Fruit fly (Drosophila melanogaster) whole organism, pupa: ENCODE measurements around the gene CG40470.
A peak's percentile ranks its signal among the peaks of the same experiment; 100 is the strongest.

Experiments used
- CG10348 ChIP-seq: fragments of 200-800 bp; sonication (Bioruptor generic); IDR thresholded peaks from 2 replicates; pipeline ENCODE4 v1.3.6; 2022; ENCODE audit warnings: missing biosample characterization, missing genetic modification characterization
- CG12605 ChIP-seq: fragments of 200-800 bp; sonication (Bioruptor generic); IDR thresholded peaks from 2 replicates; pipeline ENCODE4 v1.3.6; 2022; ENCODE audit warnings: missing biosample characterization, missing genetic modification characterization
- CG13204 ChIP-seq: fragments of 200-800 bp; sonication (Bioruptor generic); optimal IDR thresholded peaks from 2 replicates; lab custom pipeline; 2018; ENCODE audit warnings: missing biosample characterization, mild to moderate bottlenecking, missing genetic modification characterization, moderate library complexity
- CG14655 ChIP-seq: fragments of 200-800 bp; sonication (Bioruptor generic); optimal IDR thresholded peaks from 3 replicates; lab custom pipeline; 2017; ENCODE audit warnings: mild to moderate bottlenecking, missing biosample characterization, missing genetic modification reagents, missing genetic modification characterization
- CG15710 ChIP-seq: fragments of 200-800 bp; sonication (Bioruptor generic); optimal IDR thresholded peaks from 2 replicates; lab custom pipeline; 2018; ENCODE audit warnings: missing biosample characterization, mild to moderate bottlenecking, missing genetic modification characterization, moderate library complexity
- CG17806 ChIP-seq: fragments of 200-800 bp; sonication (Bioruptor generic); optimal IDR thresholded peaks from 2 replicates; lab custom pipeline; 2018; ENCODE audit warnings: missing biosample characterization, mild to moderate bottlenecking, missing genetic modification characterization, moderate library complexity
- CG34367 ChIP-seq: fragments of 200-800 bp; sonication (Bioruptor generic); optimal IDR thresholded peaks from 2 replicates; lab custom pipeline; 2018; ENCODE audit warnings: missing biosample characterization, mild to moderate bottlenecking, missing genetic modification characterization
- CG4496 ChIP-seq: fragments of 200-800 bp; sonication (Bioruptor generic); IDR thresholded peaks from 3 replicates; pipeline ENCODE4 v1.3.6; 2022; ENCODE audit warnings: missing biosample characterization, missing genetic modification characterization
- CG8159 ChIP-seq: fragments of 200-800 bp; sonication (Bioruptor generic); optimal IDR thresholded peaks from 3 replicates; lab custom pipeline; 2018; ENCODE audit warnings: missing biosample characterization, mild to moderate bottlenecking, missing genetic modification characterization, moderate library complexity
- CG8301 ChIP-seq: fragments of 200-800 bp; sonication (Bioruptor generic); optimal IDR thresholded peaks from 2 replicates; lab custom pipeline; 2018; ENCODE audit warnings: missing biosample characterization, mild to moderate bottlenecking, missing genetic modification characterization
- CG9948 ChIP-seq: fragments of 200-800 bp; sonication (Bioruptor generic); optimal IDR thresholded peaks from 2 replicates; lab custom pipeline; 2018; ENCODE audit warnings: missing biosample characterization, mild to moderate bottlenecking, missing genetic modification characterization, moderate library complexity
- D1 ChIP-seq: fragments of 200-800 bp; sonication (Bioruptor generic); optimal IDR thresholded peaks from 2 replicates; lab custom pipeline; 2018; ENCODE audit warnings: missing biosample characterization, mild to moderate bottlenecking, missing genetic modification characterization, moderate library complexity
- EcR ChIP-seq: fragments of 200-800 bp; sonication (Bioruptor generic); optimal IDR thresholded peaks from 3 replicates; lab custom pipeline; 2019; ENCODE audit warnings: missing biosample characterization, missing genetic modification characterization, mild to moderate bottlenecking, moderate library complexity, missing genetic modification reagents
- Ets98B ChIP-seq: fragments of 200-800 bp; sonication (Bioruptor generic); IDR thresholded peaks from 2 replicates; pipeline ENCODE4 v1.3.6; 2022; ENCODE audit warnings: missing biosample characterization, missing genetic modification characterization
- Pif1A ChIP-seq: fragments of 200-800 bp; sonication (Bioruptor generic); optimal IDR thresholded peaks from 3 replicates; lab custom pipeline; 2016; ENCODE audit warnings: missing biosample characterization, missing genetic modification characterization
- Snoo ChIP-seq: fragments of 200-800 bp; sonication (Bioruptor generic); optimal IDR thresholded peaks from 3 replicates; lab custom pipeline; 2017; ENCODE audit warnings: missing biosample characterization, mild to moderate bottlenecking, missing genetic modification characterization, inconsistent platforms
- fd96Ca ChIP-seq: fragments of 200-800 bp; sonication (Bioruptor generic); IDR thresholded peaks from 3 replicates; pipeline ENCODE4 v1.3.6; 2022; ENCODE audit warnings: missing biosample characterization, missing genetic modification characterization
- gl ChIP-seq: fragments of 200-800 bp; sonication (Bioruptor generic); optimal IDR thresholded peaks from 2 replicates; lab custom pipeline; 2018; ENCODE audit warnings: missing biosample characterization, mild to moderate bottlenecking, missing genetic modification characterization
- rn ChIP-seq: fragments of 200-800 bp; sonication (Bioruptor generic); IDR thresholded peaks from 2 replicates; pipeline ENCODE4 v1.3.6; 2022; ENCODE audit warnings: missing biosample characterization, missing genetic modification characterization

CG40470 gene

dm6 chr3L:23986310-23986709 is at the start of gene CG40470:
CG40470 (minus strand) TSS chr3L:23986410.
- TF ChIP-seq Ets98B (GFP tag; lab: Robert Waterston, UW) (no peak), fd96Ca (no peak), CG10348 (no peak), CG13204 (GFP tag; lab: Kevin White, UChicago) (no peak), rn (GFP tag; lab: Robert Waterston, UW) (no peak), Pif1A (no peak), CG15710 (tag; lab: Kevin White, UChicago) (no peak), gl (tag; lab: Kevin White, UChicago) (no peak), Snoo (no peak), CG34367 (tag; lab: Kevin White, UChicago) (no peak), CG14655 (GFP tag; lab: Kevin White, UChicago) (no peak), CG9948 (tag; lab: Kevin White, UChicago) (no peak), CG17806 (tag; lab: Kevin White, UChicago) (no peak), CG8301 (tag; lab: Kevin White, UChicago) (no peak)

dm6 chr3L:24029774-24030173 is 43.6 kb upstream of the CG40470 start:
- TF ChIP-seq CG12605: no peak
- TF ChIP-seq Snoo: no peak
- TF ChIP-seq EcR (GFP tag; lab: Kevin White, UChicago): no peak
- TF ChIP-seq CG4496 (GFP tag; lab: Robert Waterston, UW): no peak
- no peak for TF ChIP-seq D1 (tag; lab: Kevin White, UChicago)
- no peak for TF ChIP-seq Ets98B (GFP tag; lab: Robert Waterston, UW)
- no peak for TF ChIP-seq CG34367 (tag; lab: Kevin White, UChicago)
- TF ChIP-seq gl (tag; lab: Kevin White, UChicago): no peak
- no peak for TF ChIP-seq CG14655 (GFP tag; lab: Kevin White, UChicago)
- TF ChIP-seq CG17806 (tag; lab: Kevin White, UChicago): no peak

- TF ChIP-seq CG9948 (tag; lab: Kevin White, UChicago) (peak; percentile 8), CG34367 (tag; lab: Kevin White, UChicago) (peak; percentile 15), EcR (GFP tag; lab: Kevin White, UChicago) (no peak), D1 (tag; lab: Kevin White, UChicago) (no peak), CG14655 (GFP tag; lab: Kevin White, UChicago) (peak; percentile 10), CG15710 (tag; lab: Kevin White, UChicago) (peak; percentile 0), CG8159 (peak; percentile 43)
These were observed 42.1 kb upstream of the CG40470 start, which contains the start of gene CG40045 for dm6 chr3L:24028211-24028900. CG40045 (plus strand) TSS chr3L:24028515.
